Fruit fly (Drosophila melanogaster): ENCODE results near the gene Apc.
A peak's percentile ranks its signal among the peaks of the same experiment; 100 is the strongest.

Apc gene

DNA sequence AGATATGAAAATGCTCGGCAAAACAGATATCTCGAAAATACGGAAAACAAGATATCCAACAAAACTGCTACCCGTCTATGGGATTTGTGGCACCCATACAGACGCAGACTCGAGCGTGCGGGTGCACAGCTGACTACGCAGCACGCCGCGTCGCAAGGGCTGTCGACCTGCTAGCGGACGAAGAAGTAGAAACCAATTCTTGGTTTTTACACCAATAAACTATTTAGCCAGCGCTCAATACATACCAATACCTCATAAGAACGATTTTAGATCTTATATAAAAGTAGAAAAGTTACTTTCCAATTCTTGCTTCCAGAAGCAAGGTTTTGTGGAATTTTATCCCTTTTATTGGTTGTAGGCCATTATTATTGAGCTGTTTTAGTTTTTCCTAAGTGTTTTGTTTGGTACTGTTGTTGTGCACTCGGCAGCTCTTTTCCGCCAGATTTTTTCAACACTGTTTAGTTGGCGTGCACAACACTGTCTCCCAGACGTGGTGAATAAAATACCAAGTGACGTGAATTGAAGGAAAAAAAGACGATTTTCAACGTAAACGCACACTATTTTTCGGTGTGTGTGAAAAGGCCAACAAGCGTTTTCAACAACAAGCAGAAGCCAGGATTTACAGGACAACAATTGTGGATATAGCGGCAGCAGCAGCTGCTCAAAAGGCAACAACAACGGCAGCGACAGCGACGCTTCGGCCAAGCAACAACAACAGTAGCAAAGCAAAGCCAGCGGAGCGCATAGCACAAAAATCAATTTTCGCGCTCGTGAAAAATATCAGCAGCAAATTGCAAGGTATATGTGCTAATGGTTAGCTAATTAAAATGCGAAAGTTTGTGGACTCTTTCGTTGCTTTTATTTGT lies 44.2 kb upstream of the Apc start (continued):
- TF ChIP-seq Smox (GFP tag; optimal IDR thresholded peaks at IDR 0.05) (peak; percentile 70), esn (GFP tag; optimal IDR thresholded peaks at IDR 0.05) (peak; percentile 83), dac (GFP tag; optimal IDR thresholded peaks at IDR 0.05) (peak; percentile 70), CG6808 (GFP tag; optimal IDR thresholded peaks at IDR 0.05) (peak; percentile 83), dsx (GFP tag; optimal IDR thresholded peaks at IDR 0.05; ENCODE audit: poor library complexity, severe bottlenecking) (peak; percentile 21), CG3032 (tag; optimal IDR thresholded peaks at IDR 0.05) (peak; percentile 75), vri (GFP tag; optimal IDR thresholded peaks at IDR 0.05) (peak; percentile 69), ss (GFP tag; optimal IDR thresholded peaks at IDR 0.05) (peak; percentile 53 to 62), Sox102F (GFP tag; optimal IDR thresholded peaks at IDR 0.05) (peak; percentile 79)

dm6 chr3R:28887559-28888432 lies 43.2 kb upstream of the Apc start, which contains the start of the genes CG33203 and Doa:
Gene CG33203, minus strand, starts transcription at chr3R:28887709.
Gene Doa, plus strand, starts transcription at chr3R:28888073.
- TF ChIP-seq CG6808 (GFP tag; optimal IDR thresholded peaks at IDR 0.05) (no peak), Gug (GFP tag; IDR thresholded peaks at IDR 0.05) (no peak), CG32006 (GFP tag; optimal IDR thresholded peaks at IDR 0.05) (no peak), ss (GFP tag; optimal IDR thresholded peaks at IDR 0.05) (no peak), CG11762 (GFP tag; optimal IDR thresholded peaks at IDR 0.05; ENCODE audit: insufficient read depth) (no peak), Hr39 (GFP tag; optimal IDR thresholded peaks at IDR 0.05) (peak; percentile 27), Sox14 (GFP tag; optimal IDR thresholded peaks at IDR 0.05) (peak; percentile 36), CG10669 (GFP tag; optimal IDR thresholded peaks at IDR 0.05) (no peak), Eip93F (GFP tag; optimal IDR thresholded peaks at IDR 0.05) (no peak), Sox102F (GFP tag; optimal IDR thresholded peaks at IDR 0.05) (no peak), CG15336 (GFP tag; IDR thresholded peaks at IDR 0.05) (no peak), svp (GFP tag) (peak; percentile 77), lz (GFP tag; optimal IDR thresholded peaks at IDR 0.05) (peak; percentile 57), CG9139 (GFP tag; optimal IDR thresholded peaks at IDR 0.05) (no peak), CG10631 (GFP tag; optimal IDR thresholded peaks at IDR 0.05) (peak; percentile 15), CG8319 (GFP tag; optimal IDR thresholded peaks at IDR 0.05) (no peak), Hr38 (GFP tag; optimal IDR thresholded peaks at IDR 0.05) (no peak), CG3032 (tag; optimal IDR thresholded peaks at IDR 0.05) (no peak), Eip75B (GFP tag; optimal IDR thresholded peaks at IDR 0.05) (peak; percentile 1), CG6854 (GFP tag; optimal IDR thresholded peaks at IDR 0.05) (no peak), vri (GFP tag; optimal IDR thresholded peaks at IDR 0.05) (peak; percentile 33), achi (GFP tag; optimal IDR thresholded peaks at IDR 0.05) (no peak), cyc (GFP tag; optimal IDR thresholded peaks at IDR 0.05) (peak; percentile 8), topi (GFP tag; optimal IDR thresholded peaks at IDR 0.05) (no peak), CG6163 (GFP tag; IDR thresholded peaks at IDR 0.05) (no peak), CG11902 (GFP tag; optimal IDR thresholded peaks at IDR 0.05) (no peak), dsx (GFP tag; optimal IDR thresholded peaks at IDR 0.05; ENCODE audit: poor library complexity, severe bottlenecking) (no peak), OdsH (GFP tag; optimal IDR thresholded peaks at IDR 0.05) (no peak), CG11294 (GFP tag; IDR thresholded peaks at IDR 0.05) (no peak), Ets96B (tag; optimal IDR thresholded peaks at IDR 0.05) (no peak), CG3919 (GFP tag; optimal IDR thresholded peaks at IDR 0.05) (peak; percentile 12), CG6792 (GFP tag; optimal IDR thresholded peaks at IDR 0.05) (no peak), CG34406 (GFP tag; optimal IDR thresholded peaks at IDR 0.05) (no peak), esn (GFP tag; optimal IDR thresholded peaks at IDR 0.05) (peak; percentile 32), CG4318 (GFP tag; optimal IDR thresholded peaks at IDR 0.05) (no peak), Ets21C (GFP tag; optimal IDR thresholded peaks at IDR 0.05) (no peak), fkh (GFP tag; optimal IDR thresholded peaks at IDR 0.05) (no peak), CG31627 (GFP tag; optimal IDR thresholded peaks at IDR 0.05) (peak; percentile 42), dac (GFP tag; optimal IDR thresholded peaks at IDR 0.05) (no peak), fd85E (GFP tag; optimal IDR thresholded peaks at IDR 0.05) (no peak)
